Worm (Caenorhabditis elegans) whole organism, L1 larva: ENCODE data around the gene F39E9.6.

Source experiments
- C04F5.9 ChIP-seq: sonication (generic microtip); optimal IDR thresholded peaks from 2 replicates; lab custom pipeline; 2016; ENCODE audit warnings: missing genetic modification characterization, missing compliant biosample characterization
- alr-1 ChIP-seq: fragments of 200-800 bp; sonication (Bioruptor generic); optimal IDR thresholded peaks from 2 replicates; lab custom pipeline; 2018; ENCODE audit warnings: borderline replicate concordance, mild to moderate bottlenecking, missing genetic modification characterization, missing compliant biosample characterization
- ama-1 ChIP-seq: fragments of 150-350 bp; optimal IDR thresholded peaks from 2 replicates; lab custom pipeline; 2014
- blmp-1 ChIP-seq: fragments of 150-350 bp; optimal IDR thresholded peaks from 2 replicates; lab custom pipeline; 2014; ENCODE audit warnings: missing biosample characterization, missing genetic modification characterization
- ceh-8 ChIP-seq: fragments of 200-800 bp; sonication (Bioruptor generic); optimal IDR thresholded peaks from 2 replicates; lab custom pipeline; 2018; ENCODE audit warnings: mild to moderate bottlenecking, missing genetic modification characterization, moderate library complexity, missing compliant biosample characterization
- ces-1 ChIP-seq: fragments of 150-350 bp; optimal IDR thresholded peaks from 2 replicates; lab custom pipeline; 2014; ENCODE audit warnings: missing biosample characterization, missing genetic modification reagents, missing genetic modification characterization
- dsc-1 ChIP-seq: sonication (generic microtip); optimal IDR thresholded peaks from 2 replicates; lab custom pipeline; 2016; ENCODE audit warnings: mild to moderate bottlenecking, missing genetic modification characterization, missing compliant biosample characterization
- efl-1 ChIP-seq, 4 experiments: fragments of 150-350 bp; optimal IDR thresholded peaks in 3 of 4; peaks in 1 of 4; 1 replicate in 1 of 4; 2 replicates in 3 of 4; lab custom pipeline; 2014; ENCODE audit warnings: missing biosample characterization in 2 of 4, missing genetic modification characterization in 2 of 4, missing genetic modification reagents in 2 of 4
- efl-3 ChIP-seq: fragments of 200-800 bp; sonication (Bioruptor generic); optimal IDR thresholded peaks from 2 replicates; lab custom pipeline; 2018; ENCODE audit warnings: mild to moderate bottlenecking, missing genetic modification characterization, missing compliant biosample characterization
- egl-27 ChIP-seq, 2 experiments: fragments of 150-350 bp in 1 of 2; sonication (generic microtip); optimal IDR thresholded peaks; 3 replicates each; lab custom pipeline; 2017 to 2018; ENCODE audit warnings: missing biosample characterization in 2 of 2, missing genetic modification characterization in 2 of 2, missing genetic modification reagents in 2 of 2
- fkh-10 ChIP-seq: sonication (generic microtip); optimal IDR thresholded peaks from 2 replicates; lab custom pipeline; 2017; ENCODE audit warnings: missing biosample characterization, missing genetic modification reagents, missing genetic modification characterization
- fkh-4 ChIP-seq: sonication (generic microtip); optimal IDR thresholded peaks from 2 replicates; lab custom pipeline; 2016; ENCODE audit warnings: missing compliant biosample characterization, missing genetic modification characterization, borderline replicate concordance
- fos-1 ChIP-seq: fragments of 150-350 bp; optimal IDR thresholded peaks from 2 replicates; lab custom pipeline; 2014; ENCODE audit warnings: missing biosample characterization, missing genetic modification characterization
- grh-1 ChIP-seq: fragments of 200-800 bp; sonication (Bioruptor generic); IDR thresholded peaks from 2 replicates; pipeline ENCODE4 v1.3.6; 2022; ENCODE audit warnings: missing genetic modification reagents, missing genetic modification characterization, missing compliant biosample characterization
- jun-1 ChIP-seq: fragments of 150-350 bp; optimal IDR thresholded peaks from 2 replicates; lab custom pipeline; 2014; ENCODE audit warnings: missing biosample characterization, missing genetic modification reagents, missing genetic modification characterization
- lin-13 ChIP-seq: fragments of 150-350 bp; optimal IDR thresholded peaks from 2 replicates; lab custom pipeline; 2014; ENCODE audit warnings: missing biosample characterization, missing genetic modification reagents, missing genetic modification characterization
- lin-15B ChIP-seq: fragments of 150-350 bp; sonication (generic microtip); optimal IDR thresholded peaks from 3 replicates; lab custom pipeline; 2014; ENCODE audit warnings: missing biosample characterization, missing genetic modification characterization
- lsy-2 ChIP-seq, 2 experiments: fragments of 150-350 bp; optimal IDR thresholded peaks; 2 replicates each; lab custom pipeline; 2014; ENCODE audit warnings: missing biosample characterization in 2 of 2, missing genetic modification characterization in 2 of 2
- nhr-12 ChIP-seq: sonication (generic microtip); optimal IDR thresholded peaks from 2 replicates; lab custom pipeline; 2017; ENCODE audit warnings: missing biosample characterization, missing genetic modification characterization
- nhr-19 ChIP-seq: fragments of 200-800 bp; sonication (Bioruptor generic); conservative IDR thresholded peaks from 2 replicates; pipeline ENCODE4 v1.3.6; 2022; ENCODE audit warnings: missing genetic modification characterization, missing compliant biosample characterization
- nhr-20 ChIP-seq: sonication (generic microtip); optimal IDR thresholded peaks from 2 replicates; lab custom pipeline; 2016; ENCODE audit warnings: mild to moderate bottlenecking, missing genetic modification characterization, missing compliant biosample characterization
- nhr-237 ChIP-seq: fragments of 150-350 bp; optimal IDR thresholded peaks from 2 replicates; lab custom pipeline; 2014; ENCODE audit warnings: missing biosample characterization, missing genetic modification characterization
- nhr-28 ChIP-seq: fragments of 150-350 bp; optimal IDR thresholded peaks from 2 replicates; lab custom pipeline; 2014; ENCODE audit warnings: missing biosample characterization, missing genetic modification characterization
- nhr-47 ChIP-seq: sonication (generic microtip); optimal IDR thresholded peaks from 2 replicates; lab custom pipeline; 2016; ENCODE audit warnings: mild to moderate bottlenecking, missing genetic modification characterization, moderate library complexity, missing compliant biosample characterization
- nhr-71 ChIP-seq: sonication (generic microtip); optimal IDR thresholded peaks from 2 replicates; lab custom pipeline; 2016; ENCODE audit warnings: mild to moderate bottlenecking, missing genetic modification characterization, moderate library complexity, missing compliant biosample characterization
- nhr-76 ChIP-seq: sonication (generic microtip); optimal IDR thresholded peaks from 2 replicates; lab custom pipeline; 2017; ENCODE audit warnings: missing biosample characterization, missing genetic modification characterization
- nhr-90 ChIP-seq: sonication (generic microtip); optimal IDR thresholded peaks from 2 replicates; lab custom pipeline; 2016; ENCODE audit warnings: mild to moderate bottlenecking, missing genetic modification characterization, missing compliant biosample characterization; ENCODE audit not compliant: poor library complexity
- pag-3 ChIP-seq: sonication (generic microtip); optimal IDR thresholded peaks from 2 replicates; lab custom pipeline; 2017; ENCODE audit warnings: missing genetic modification characterization, mild to moderate bottlenecking, missing compliant biosample characterization, antibody characterized with exemption, borderline replicate concordance; ENCODE audit not compliant: insufficient read depth
- pax-3 ChIP-seq: fragments of 200-800 bp; sonication (Bioruptor generic); optimal IDR thresholded peaks from 2 replicates; lab custom pipeline; 2018; ENCODE audit warnings: mild to moderate bottlenecking, missing genetic modification characterization, moderate library complexity, missing compliant biosample characterization
- pqm-1 ChIP-seq: sonication (generic microtip); optimal IDR thresholded peaks from 3 replicates; lab custom pipeline; 2017; ENCODE audit warnings: missing biosample characterization, missing genetic modification characterization
- rnt-1 ChIP-seq: sonication (generic microtip); optimal IDR thresholded peaks from 2 replicates; lab custom pipeline; 2016; ENCODE audit warnings: mild to moderate bottlenecking, missing genetic modification characterization, moderate library complexity, missing compliant biosample characterization
- skn-1 ChIP-seq: fragments of 150-350 bp; optimal IDR thresholded peaks from 2 replicates; lab custom pipeline; 2014; ENCODE audit warnings: missing biosample characterization, missing genetic modification characterization
- snpc-4 ChIP-seq: fragments of 150-350 bp; optimal IDR thresholded peaks from 2 replicates; lab custom pipeline; 2014; ENCODE audit warnings: missing biosample characterization, missing genetic modification characterization
- sptf-1 ChIP-seq: fragments of 150-350 bp; optimal IDR thresholded peaks from 2 replicates; lab custom pipeline; 2014; ENCODE audit warnings: missing biosample characterization, missing genetic modification characterization
- sup-37 ChIP-seq: fragments of 200-800 bp; sonication (Bioruptor generic); optimal IDR thresholded peaks from 2 replicates; lab custom pipeline; 2018; ENCODE audit warnings: mild to moderate bottlenecking, missing genetic modification characterization, missing compliant biosample characterization
- swsn-7 ChIP-seq: sonication (generic microtip); optimal IDR thresholded peaks from 2 replicates; lab custom pipeline; 2016; ENCODE audit warnings: missing genetic modification characterization, missing compliant biosample characterization
- tlp-1 ChIP-seq: fragments of 150-350 bp; optimal IDR thresholded peaks from 2 replicates; lab custom pipeline; 2014; ENCODE audit warnings: missing biosample characterization, missing genetic modification characterization
- unc-30 ChIP-seq: sonication (generic microtip); optimal IDR thresholded peaks from 2 replicates; lab custom pipeline; 2017; ENCODE audit warnings: missing biosample characterization, missing genetic modification characterization
- unc-98 ChIP-seq: fragments of 200-800 bp; sonication (Bioruptor generic); IDR thresholded peaks from 2 replicates; pipeline ENCODE4 v1.3.6; 2022; ENCODE audit warnings: missing genetic modification characterization, missing compliant biosample characterization
- xbp-1 ChIP-seq: sonication (generic microtip); optimal IDR thresholded peaks from 2 replicates; lab custom pipeline; 2016; ENCODE audit warnings: missing genetic modification characterization, missing compliant biosample characterization

The F39E9.6 gene

ce11 chrII:3343714-3344113 is 30.4 kb upstream of the F39E9.6 start, which contains the start of gene F14D2.15:
Gene F14D2.15, minus strand, starts transcription at chrII:3343814.
- no peak for TF ChIP-seq grh-1 (GFP tag; lab: Robert Waterston, UW)
- no peak for TF ChIP-seq nhr-47 (tag; lab: Kevin White, UChicago)
- TF ChIP-seq ces-1 (GFP tag; lab: Kevin White, UChicago), result no peak
- TF ChIP-seq efl-3 (GFP tag; lab: Kevin White, UChicago), result no peak
- TF ChIP-seq ceh-8 (GFP tag; lab: Kevin White, UChicago), result no peak
- no peak for TF ChIP-seq nhr-12
- TF ChIP-seq tlp-1 (tag; lab: Kevin White, UChicago), result no peak

- TF ChIP-seq nhr-12 (no peak), lsy-2 (tag; optimal IDR thresholded peaks at IDR 0.05; lab: Kevin White, UChicago) (no peak), snpc-4 (tag; lab: Kevin White, UChicago) (no peak), xbp-1 (tag; lab: Kevin White, UChicago) (no peak), grh-1 (GFP tag; lab: Robert Waterston, UW) (no peak), pax-3 (no peak), fkh-4 (tag; lab: Kevin White, UChicago) (no peak), blmp-1 (tag; lab: Kevin White, UChicago) (no peak), sup-37 (no peak), ama-1 (lab: Kevin White, UChicago) (no peak), nhr-71 (tag; lab: Kevin White, UChicago) (no peak), fkh-10 (no peak), efl-3 (GFP tag; lab: Kevin White, UChicago) (no peak), unc-30 (tag; lab: Kevin White, UChicago) (no peak), nhr-20 (tag; lab: Kevin White, UChicago) (no peak), swsn-7 (tag; lab: Kevin White, UChicago) (no peak), fos-1 (tag; lab: Kevin White, UChicago) (no peak), alr-1 (no peak), lin-13 (GFP tag; lab: Kevin White, UChicago) (no peak), efl-1 (optimal IDR thresholded peaks at IDR 0.05; lab: Kevin White, UChicago) (no peak), efl-1 (GFP tag; optimal IDR thresholded peaks at IDR 0.05 in 1 of 2; lab: Kevin White, UChicago) (no peak)
- TF ChIP-seq, all 84 proteins: peak for 0
Measured at ce11 chrII:3341989-3342388, 28.6 kb upstream of the F39E9.6 start, which contains the start of gene F14D2.11. Gene F14D2.11, minus strand, starts transcription at chrII:3342089.

ce11 chrII:3340818-3341217 is 27.5 kb upstream of the F39E9.6 start:
- TF ChIP-seq sptf-1 (tag; lab: Kevin White, UChicago), result no peak
- TF ChIP-seq nhr-28 (tag; lab: Kevin White, UChicago), result no peak
- no peak for TF ChIP-seq jun-1
- TF ChIP-seq snpc-4 (tag; lab: Kevin White, UChicago), result no peak
- TF ChIP-seq lin-13 (GFP tag; lab: Kevin White, UChicago), result no peak
- no peak for TF ChIP-seq skn-1 (tag; lab: Kevin White, UChicago)
- no peak for TF ChIP-seq lin-15B (tag; lab: Kevin White, UChicago)
- TF ChIP-seq alr-1, result no peak
- no peak for TF ChIP-seq rnt-1 (tag; lab: Kevin White, UChicago)
- no peak for TF ChIP-seq tlp-1 (tag; lab: Kevin White, UChicago)
- no peak for TF ChIP-seq pag-3
- no peak for TF ChIP-seq nhr-90 (tag; lab: Kevin White, UChicago)
- no peak for TF ChIP-seq pqm-1
- TF ChIP-seq, all 84 proteins: peak for 0

DNA sequence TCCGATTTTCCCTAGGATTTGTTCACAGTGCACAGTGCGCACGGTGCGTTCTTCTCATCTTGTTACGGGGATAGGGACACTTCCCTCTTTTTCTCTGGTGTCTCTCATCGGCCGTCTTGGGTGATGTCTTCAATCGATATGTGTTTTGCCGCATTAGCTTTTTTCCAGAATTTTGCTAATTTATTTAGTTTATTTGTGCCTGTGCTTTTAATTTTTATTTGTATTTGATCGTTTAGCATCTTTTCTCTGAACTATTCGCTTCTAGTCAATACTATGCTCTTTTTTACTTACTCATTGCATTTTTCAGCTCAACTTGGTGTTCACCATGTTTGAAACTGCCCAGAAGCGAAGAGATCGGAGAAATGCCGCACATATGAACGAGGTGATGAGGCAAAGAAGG is 26.9 kb upstream of the F39E9.6 start, which contains the start of gene F14D2.5:
TSS of gene F14D2.5 (plus strand) at position 301 of the 400 bp plus-strand sequence.
- TF ChIP-seq nhr-237 (tag; lab: Kevin White, UChicago), result no peak
- TF ChIP-seq dsc-1 (tag; lab: Kevin White, UChicago), result no peak
- no peak for TF ChIP-seq pag-3
- no peak for TF ChIP-seq unc-98 (GFP tag; lab: Robert Waterston, UW)
- no peak for TF ChIP-seq ces-1 (GFP tag; lab: Kevin White, UChicago)
- no peak for TF ChIP-seq jun-1
- TF ChIP-seq efl-1 (optimal IDR thresholded peaks at IDR 0.05; lab: Kevin White, UChicago), result no peak
- TF ChIP-seq efl-1 (GFP tag; optimal IDR thresholded peaks at IDR 0.05 in 1 of 2; lab: Kevin White, UChicago), result no peak
- TF ChIP-seq nhr-76 (tag; lab: Kevin White, UChicago), result no peak
- TF ChIP-seq ceh-8 (GFP tag; lab: Kevin White, UChicago), result no peak
- TF ChIP-seq egl-27 (tag; optimal IDR thresholded peaks at IDR 0.05; lab: Kevin White, UChicago), result no peak
- TF ChIP-seq C04F5.9 (tag; lab: Kevin White, UChicago), result no peak
- TF ChIP-seq nhr-19 (GFP tag; lab: Robert Waterston, UW), result no peak
- TF ChIP-seq blmp-1 (tag; lab: Kevin White, UChicago), result no peak
- TF ChIP-seq skn-1 (tag; lab: Kevin White, UChicago), result no peak
- TF ChIP-seq, all 84 proteins: peak for 0
